Fruit fly (Drosophila melanogaster) whole organism, prepupa: ENCODE data around the gene Prp18.

Experiments used
- Blimp-1 ChIP-seq: fragments of 200-800 bp; sonication (Bioruptor generic); optimal IDR thresholded peaks from 3 replicates; lab custom pipeline; 2017; ENCODE audit warnings: missing biosample characterization, missing genetic modification characterization, mild to moderate bottlenecking, moderate library complexity, missing genetic modification reagents
- CG10631 ChIP-seq: fragments of 200-800 bp; sonication (Bioruptor generic); optimal IDR thresholded peaks from 2 replicates; lab custom pipeline; 2016; ENCODE audit warnings: missing biosample characterization, missing genetic modification characterization
- CG10669 ChIP-seq: fragments of 200-800 bp; sonication (Bioruptor generic); optimal IDR thresholded peaks from 3 replicates; lab custom pipeline; 2018; ENCODE audit warnings: missing biosample characterization, mild to moderate bottlenecking, missing genetic modification characterization, moderate library complexity
- CG11294 ChIP-seq: fragments of 200-800 bp; sonication (Bioruptor generic); IDR thresholded peaks from 2 replicates; pipeline ENCODE4 v1.3.6; 2022; ENCODE audit warnings: missing biosample characterization, missing genetic modification characterization
- CG11762 ChIP-seq: fragments of 200-800 bp; sonication (Bioruptor generic); optimal IDR thresholded peaks from 3 replicates; lab custom pipeline; 2016; ENCODE audit warnings: missing biosample characterization, missing genetic modification characterization; ENCODE audit not compliant: insufficient read depth
- CG11902 ChIP-seq: fragments of 200-800 bp; sonication (Bioruptor generic); optimal IDR thresholded peaks from 3 replicates; lab custom pipeline; 2016; ENCODE audit warnings: missing biosample characterization, missing genetic modification characterization
- CG1621 ChIP-seq: fragments of 200-800 bp; sonication (Bioruptor generic); optimal IDR thresholded peaks from 3 replicates; lab custom pipeline; 2018; ENCODE audit warnings: missing biosample characterization, mild to moderate bottlenecking, missing genetic modification characterization
- CG16779 ChIP-seq: fragments of 200-800 bp; sonication (Bioruptor generic); optimal IDR thresholded peaks from 3 replicates; lab custom pipeline; 2017; ENCODE audit warnings: missing biosample characterization, mild to moderate bottlenecking, missing genetic modification characterization
- CG3032 ChIP-seq: fragments of 200-800 bp; optimal IDR thresholded peaks from 2 replicates; lab custom pipeline; 2019; ENCODE audit warnings: missing biosample characterization, mild to moderate bottlenecking, missing genetic modification characterization, moderate library complexity
- CG31627 ChIP-seq: fragments of 200-800 bp; sonication (Bioruptor generic); optimal IDR thresholded peaks from 3 replicates; lab custom pipeline; 2016; ENCODE audit warnings: missing biosample characterization, missing genetic modification characterization
- CG32006 ChIP-seq: fragments of 200-800 bp; sonication (Bioruptor generic); optimal IDR thresholded peaks from 3 replicates; lab custom pipeline; 2017; ENCODE audit warnings: missing biosample characterization, mild to moderate bottlenecking, missing genetic modification characterization
- CG34406 ChIP-seq: fragments of 200-800 bp; sonication (Bioruptor generic); optimal IDR thresholded peaks from 3 replicates; lab custom pipeline; 2016; ENCODE audit warnings: missing biosample characterization, missing genetic modification characterization
- CG3919 ChIP-seq: fragments of 200-800 bp; sonication (Bioruptor generic); optimal IDR thresholded peaks from 3 replicates; lab custom pipeline; 2016; ENCODE audit warnings: missing biosample characterization, missing genetic modification characterization
- CG4318 ChIP-seq: fragments of 200-800 bp; sonication (Bioruptor generic); optimal IDR thresholded peaks from 3 replicates; lab custom pipeline; 2017; ENCODE audit warnings: missing biosample characterization, mild to moderate bottlenecking, missing genetic modification characterization
- CG6276 ChIP-seq: fragments of 200-800 bp; sonication (Bioruptor generic); optimal IDR thresholded peaks from 2 replicates; lab custom pipeline; 2017; ENCODE audit warnings: missing biosample characterization, mild to moderate bottlenecking, missing genetic modification characterization
- CG6792 ChIP-seq: fragments of 200-800 bp; sonication (Bioruptor generic); optimal IDR thresholded peaks from 3 replicates; lab custom pipeline; 2016; ENCODE audit warnings: missing biosample characterization, missing genetic modification characterization
- CG6808 ChIP-seq: fragments of 200-800 bp; sonication (Bioruptor generic); optimal IDR thresholded peaks from 3 replicates; lab custom pipeline; 2017; ENCODE audit warnings: missing biosample characterization, missing genetic modification characterization, mild to moderate bottlenecking, moderate library complexity, missing genetic modification reagents
- CG6854 ChIP-seq: fragments of 200-800 bp; sonication (Bioruptor generic); optimal IDR thresholded peaks from 2 replicates; lab custom pipeline; 2017; ENCODE audit warnings: missing biosample characterization, mild to moderate bottlenecking, missing genetic modification characterization
- CG8119 ChIP-seq: fragments of 200-800 bp; sonication (Bioruptor generic); IDR thresholded peaks from 3 replicates; pipeline ENCODE4 v1.3.6; 2022; ENCODE audit warnings: missing biosample characterization, missing genetic modification characterization
- CG8319 ChIP-seq: fragments of 200-800 bp; sonication (Bioruptor generic); optimal IDR thresholded peaks from 3 replicates; lab custom pipeline; 2016; ENCODE audit warnings: missing biosample characterization, missing genetic modification characterization
- Eip75B ChIP-seq: fragments of 200-800 bp; sonication (Bioruptor generic); optimal IDR thresholded peaks from 3 replicates; lab custom pipeline; 2016; ENCODE audit warnings: missing biosample characterization, missing genetic modification characterization
- Eip78C ChIP-seq: fragments of 200-800 bp; sonication (Bioruptor generic); peaks from one replicate; lab custom pipeline; 2016; ENCODE audit warnings: missing biosample characterization, missing genetic modification characterization
- Ets21C ChIP-seq: fragments of 200-800 bp; sonication (Bioruptor generic); optimal IDR thresholded peaks from 3 replicates; lab custom pipeline; 2016; ENCODE audit warnings: missing biosample characterization, missing genetic modification characterization
- Ets96B ChIP-seq: fragments of 200-800 bp; optimal IDR thresholded peaks from 2 replicates; lab custom pipeline; 2019; ENCODE audit warnings: missing biosample characterization, mild to moderate bottlenecking, missing genetic modification characterization, moderate library complexity
- Gug ChIP-seq: fragments of 200-800 bp; sonication (Bioruptor generic); IDR thresholded peaks from 2 replicates; pipeline ENCODE4 v1.3.6; 2022; ENCODE audit warnings: missing biosample characterization, missing genetic modification characterization
- Hr4 ChIP-seq: fragments of 200-800 bp; sonication (Bioruptor generic); optimal IDR thresholded peaks from 3 replicates; lab custom pipeline; 2016; ENCODE audit warnings: missing biosample characterization, missing genetic modification characterization
- Lpt ChIP-seq: fragments of 200-800 bp; sonication (Bioruptor generic); optimal IDR thresholded peaks from 3 replicates; lab custom pipeline; 2016; ENCODE audit warnings: missing biosample characterization, missing genetic modification characterization
- Met ChIP-seq: fragments of 200-800 bp; sonication (Bioruptor generic); optimal IDR thresholded peaks from 3 replicates; lab custom pipeline; 2016; ENCODE audit warnings: missing biosample characterization, missing genetic modification characterization
- OdsH ChIP-seq: fragments of 200-800 bp; sonication (Bioruptor generic); optimal IDR thresholded peaks from 3 replicates; lab custom pipeline; 2016; ENCODE audit warnings: missing biosample characterization, missing genetic modification characterization
- Smox ChIP-seq: fragments of 200-800 bp; sonication (Bioruptor generic); optimal IDR thresholded peaks from 3 replicates; lab custom pipeline; 2016; ENCODE audit warnings: missing biosample characterization, missing genetic modification characterization
- Sox102F ChIP-seq: fragments of 200-800 bp; sonication (Bioruptor generic); optimal IDR thresholded peaks from 2 replicates; lab custom pipeline; 2016; ENCODE audit warnings: missing biosample characterization, mild to moderate bottlenecking, missing genetic modification characterization
- achi ChIP-seq: fragments of 200-800 bp; sonication (Bioruptor generic); optimal IDR thresholded peaks from 3 replicates; lab custom pipeline; 2016; ENCODE audit warnings: missing biosample characterization, missing genetic modification characterization
- acj6 ChIP-seq: fragments of 200-800 bp; sonication (Bioruptor generic); optimal IDR thresholded peaks from 3 replicates; lab custom pipeline; 2016; ENCODE audit warnings: missing biosample characterization, missing genetic modification characterization
- dsx ChIP-seq: fragments of 200-800 bp; optimal IDR thresholded peaks from 3 replicates; lab custom pipeline; 2019; ENCODE audit warnings: missing biosample characterization, mild to moderate bottlenecking, missing genetic modification characterization, moderate library complexity; ENCODE audit not compliant: poor library complexity, severe bottlenecking
- eg ChIP-seq: fragments of 200-800 bp; sonication (Bioruptor generic); IDR thresholded peaks from 3 replicates; pipeline ENCODE4 v1.3.6; 2022; ENCODE audit warnings: missing biosample characterization, missing genetic modification characterization
- fd59A ChIP-seq: fragments of 200-800 bp; sonication (Bioruptor generic); optimal IDR thresholded peaks from 2 replicates; lab custom pipeline; 2017; ENCODE audit warnings: missing biosample characterization, mild to moderate bottlenecking, missing genetic modification characterization, missing genetic modification reagents
- fkh ChIP-seq: fragments of 200-800 bp; sonication (Bioruptor generic); optimal IDR thresholded peaks from 3 replicates; lab custom pipeline; 2017; ENCODE audit warnings: missing biosample characterization, mild to moderate bottlenecking, missing genetic modification characterization, moderate library complexity
- net ChIP-seq: fragments of 200-800 bp; sonication (Bioruptor generic); optimal IDR thresholded peaks from 3 replicates; lab custom pipeline; 2016; ENCODE audit warnings: missing biosample characterization, missing genetic modification characterization
- pdm3 ChIP-seq: fragments of 200-800 bp; sonication (Bioruptor generic); optimal IDR thresholded peaks from 3 replicates; lab custom pipeline; 2016; ENCODE audit warnings: missing biosample characterization, missing genetic modification characterization
- salr ChIP-seq, 2 experiments: fragments of 200-800 bp; sonication (Bioruptor generic); optimal IDR thresholded peaks; 3 replicates each; lab custom pipeline; 2016 to 2018; ENCODE audit warnings: missing biosample characterization in 2 of 2, missing genetic modification characterization in 2 of 2, mild to moderate bottlenecking in 1 of 2
- spab ChIP-seq: fragments of 200-800 bp; sonication (Bioruptor generic); optimal IDR thresholded peaks from 2 replicates; lab custom pipeline; 2017; ENCODE audit warnings: missing biosample characterization, mild to moderate bottlenecking, missing genetic modification characterization, missing genetic modification reagents
- svp ChIP-seq: fragments of 200-800 bp; sonication (Bioruptor generic); peaks from one replicate; lab custom pipeline; 2016; ENCODE audit warnings: missing biosample characterization, missing genetic modification characterization
- topi ChIP-seq: fragments of 200-800 bp; sonication (Bioruptor generic); optimal IDR thresholded peaks from 3 replicates; lab custom pipeline; 2016; ENCODE audit warnings: missing biosample characterization, missing genetic modification characterization

Gene Prp18

dm6 chr3R:19073002-19073401 lies 41.9 kb upstream of the Prp18 start (continued):
- TF ChIP-seq Hr4 (GFP tag; lab: Kevin White, UChicago) (peak; percentile 90), CG6276 (GFP tag; lab: Kevin White, UChicago) (peak; percentile 89), Blimp-1 (GFP tag; lab: Kevin White, UChicago) (peak; percentile 27), CG10631 (GFP tag; lab: Kevin White, UChicago) (peak; percentile 87), Met (GFP tag; lab: Kevin White, UChicago) (peak; percentile 79), Ets21C (GFP tag; lab: Kevin White, UChicago) (peak; percentile 59), CG6808 (GFP tag; lab: Kevin White, UChicago) (peak; percentile 92), CG11294 (GFP tag; lab: Robert Waterston, UW) (peak; percentile 89), CG6854 (GFP tag; lab: Kevin White, UChicago) (peak; percentile 39), Smox (GFP tag; lab: Kevin White, UChicago) (peak; percentile 77), svp (GFP tag; lab: Kevin White, UChicago) (peak; percentile 89), OdsH (GFP tag; lab: Kevin White, UChicago) (peak; percentile 90), CG8319 (peak; percentile 62), fkh (no peak), CG11762 (GFP tag; lab: Kevin White, UChicago) (peak; percentile 85), dsx (GFP tag; lab: Kevin White, UChicago) (peak; percentile 94), eg (GFP tag; lab: Robert Waterston, UW) (peak; percentile 91)
- TF ChIP-seq, all 60 proteins: peak for 57

dm6 chr3R:19071951-19072350 lies 40.9 kb upstream of the Prp18 start:
- no peak for TF ChIP-seq topi (GFP tag; lab: Kevin White, UChicago)
- no peak for TF ChIP-seq Sox102F (GFP tag; lab: Kevin White, UChicago)
- no peak for TF ChIP-seq CG3032 (tag; lab: Kevin White, UChicago)
- no peak for TF ChIP-seq net (GFP tag; lab: Kevin White, UChicago)
- TF ChIP-seq CG6276 (GFP tag; lab: Kevin White, UChicago): no peak

dm6 chr3R:19070222-19070949 lies 39.3 kb upstream of the Prp18 start:
- TF ChIP-seq Ets96B (tag; lab: Kevin White, UChicago): peak; percentile 14
- peak in 1 of 2 experiments; percentile 71 for TF ChIP-seq salr (GFP tag; optimal IDR thresholded peaks at IDR 0.05; lab: Kevin White, UChicago)
- TF ChIP-seq Lpt (GFP tag; lab: Kevin White, UChicago): peak; percentile 10
- TF ChIP-seq CG8119: no peak
- TF ChIP-seq CG11902 (GFP tag; lab: Kevin White, UChicago): no peak
- peak; percentile 43 for TF ChIP-seq Eip75B (GFP tag; lab: Kevin White, UChicago)
- peak; percentile 50 for TF ChIP-seq CG3032 (tag; lab: Kevin White, UChicago)
- TF ChIP-seq CG10669 (GFP tag; lab: Kevin White, UChicago): peak; percentile 27
- TF ChIP-seq spab (GFP tag; lab: Kevin White, UChicago): peak; percentile 47
- no peak for TF ChIP-seq topi (GFP tag; lab: Kevin White, UChicago)
- no peak for TF ChIP-seq CG34406 (GFP tag; lab: Kevin White, UChicago)
- peak; percentile 65 for TF ChIP-seq CG10631 (GFP tag; lab: Kevin White, UChicago)
- no peak for TF ChIP-seq CG6276 (GFP tag; lab: Kevin White, UChicago)
- peak; percentile 62 for TF ChIP-seq svp (GFP tag; lab: Kevin White, UChicago)
- peak; percentile 58 for TF ChIP-seq dsx (GFP tag; lab: Kevin White, UChicago)
- peak; percentile 62 for TF ChIP-seq CG32006 (GFP tag; lab: Kevin White, UChicago)
- TF ChIP-seq fd59A (GFP tag; lab: Kevin White, UChicago): peak; percentile 52
- no peak for TF ChIP-seq Blimp-1 (GFP tag; lab: Kevin White, UChicago)
- peak; percentile 22 for TF ChIP-seq CG16779
- TF ChIP-seq CG11762 (GFP tag; lab: Kevin White, UChicago): no peak
- TF ChIP-seq CG8319: no peak
- TF ChIP-seq CG31627 (GFP tag; lab: Kevin White, UChicago): no peak
- TF ChIP-seq Gug: no peak
- peak; percentile 49 for TF ChIP-seq CG3919 (GFP tag; lab: Kevin White, UChicago)
- TF ChIP-seq CG11294 (GFP tag; lab: Robert Waterston, UW): no peak
- TF ChIP-seq Eip78C (GFP tag; lab: Kevin White, UChicago): peak; percentile 92
- TF ChIP-seq CG6854 (GFP tag; lab: Kevin White, UChicago): no peak
- TF ChIP-seq achi (GFP tag; lab: Kevin White, UChicago): peak; percentile 40
- no peak for TF ChIP-seq CG1621 (tag; lab: Kevin White, UChicago)
- TF ChIP-seq pdm3 (GFP tag; lab: Kevin White, UChicago): peak; percentile 2
- peak; percentile 35 for TF ChIP-seq OdsH (GFP tag; lab: Kevin White, UChicago)
- TF ChIP-seq CG4318 (GFP tag; lab: Kevin White, UChicago): no peak
- TF ChIP-seq CG6792 (GFP tag; lab: Kevin White, UChicago): peak; percentile 13
- no peak for TF ChIP-seq fkh
- TF ChIP-seq acj6 (GFP tag; lab: Kevin White, UChicago): peak; percentile 2
- TF ChIP-seq CG6808 (GFP tag; lab: Kevin White, UChicago): peak; percentile 48
